Worm (Caenorhabditis elegans) whole organism, L1 larva: Measurements from ENCODE around the gene mpz-5.

ENCODE experiments used
- C16A3.4 ChIP-seq: fragments of 150-350 bp; optimal IDR thresholded peaks from 2 replicates; lab custom pipeline; 2014; ENCODE audit warnings: missing biosample characterization, missing genetic modification characterization
- C34B4.2 ChIP-seq: sonication (generic microtip); optimal IDR thresholded peaks from 2 replicates; lab custom pipeline; 2017; ENCODE audit warnings: mild to moderate bottlenecking, missing genetic modification characterization, missing compliant biosample characterization
- aha-1 ChIP-seq: fragments of 150-350 bp; optimal IDR thresholded peaks from 2 replicates; lab custom pipeline; 2014; ENCODE audit warnings: missing biosample characterization, missing genetic modification characterization
- alr-1 ChIP-seq: fragments of 200-800 bp; sonication (Bioruptor generic); optimal IDR thresholded peaks from 2 replicates; lab custom pipeline; 2018; ENCODE audit warnings: borderline replicate concordance, mild to moderate bottlenecking, missing genetic modification characterization, missing compliant biosample characterization
- aly-2 ChIP-seq: fragments of 150-350 bp; optimal IDR thresholded peaks from 2 replicates; lab custom pipeline; 2014; ENCODE audit warnings: missing biosample characterization, missing genetic modification characterization
- ama-1 ChIP-seq: fragments of 150-350 bp; optimal IDR thresholded peaks from 2 replicates; lab custom pipeline; 2014
- ceh-63 ChIP-seq: fragments of 200-800 bp; sonication (Bioruptor generic); optimal IDR thresholded peaks from 2 replicates; lab custom pipeline; 2018; ENCODE audit warnings: mild to moderate bottlenecking, missing genetic modification characterization, missing compliant biosample characterization
- ceh-82 ChIP-seq, 3 experiments: fragments of 150-350 bp in 1 of 3; sonication (generic microtip) in 2 of 3; optimal IDR thresholded peaks; 2 replicates each; lab custom pipeline; 2014 to 2017; ENCODE audit warnings: missing biosample characterization in 3 of 3, missing genetic modification characterization in 3 of 3
- ceh-88 ChIP-seq: fragments of 200-800 bp; sonication (Bioruptor generic); IDR thresholded peaks from 2 replicates; pipeline ENCODE4 v1.3.6; 2022; ENCODE audit warnings: missing genetic modification characterization, missing compliant biosample characterization
- ces-1 ChIP-seq: fragments of 150-350 bp; optimal IDR thresholded peaks from 2 replicates; lab custom pipeline; 2014; ENCODE audit warnings: missing biosample characterization, missing genetic modification reagents, missing genetic modification characterization
- efl-1 ChIP-seq, 4 experiments: fragments of 150-350 bp; optimal IDR thresholded peaks in 3 of 4; peaks in 1 of 4; 1 replicate in 1 of 4; 2 replicates in 3 of 4; lab custom pipeline; 2014; ENCODE audit warnings: missing biosample characterization in 2 of 4, missing genetic modification characterization in 2 of 4, missing genetic modification reagents in 2 of 4
- egl-27 ChIP-seq, 2 experiments: fragments of 150-350 bp in 1 of 2; sonication (generic microtip); optimal IDR thresholded peaks; 3 replicates each; lab custom pipeline; 2017 to 2018; ENCODE audit warnings: missing biosample characterization in 2 of 2, missing genetic modification characterization in 2 of 2, missing genetic modification reagents in 2 of 2
- elt-2 ChIP-seq: sonication (generic microtip); optimal IDR thresholded peaks from 2 replicates; lab custom pipeline; 2016; ENCODE audit warnings: missing genetic modification characterization, mild to moderate bottlenecking, inconsistent platforms, missing compliant biosample characterization, missing genetic modification reagents
- elt-3 ChIP-seq, 6 experiments: fragments of 150-350 bp in 1 of 6; sonication (generic microtip); optimal IDR thresholded peaks; 2 replicates each; lab custom pipeline; 2017 to 2018; ENCODE audit warnings: missing biosample characterization in 6 of 6, missing genetic modification characterization in 6 of 6, inconsistent platforms in 1 of 6
- ets-5 ChIP-seq: fragments of 200-800 bp; sonication (Bioruptor generic); IDR thresholded peaks from 2 replicates; pipeline ENCODE4 v1.3.6; 2022; ENCODE audit warnings: missing genetic modification characterization, missing compliant biosample characterization
- fkh-10 ChIP-seq: sonication (generic microtip); optimal IDR thresholded peaks from 2 replicates; lab custom pipeline; 2017; ENCODE audit warnings: missing biosample characterization, missing genetic modification reagents, missing genetic modification characterization
- fkh-4 ChIP-seq: sonication (generic microtip); optimal IDR thresholded peaks from 2 replicates; lab custom pipeline; 2016; ENCODE audit warnings: missing compliant biosample characterization, missing genetic modification characterization, borderline replicate concordance
- fkh-8 ChIP-seq: sonication (generic microtip); optimal IDR thresholded peaks from 2 replicates; lab custom pipeline; 2016; ENCODE audit warnings: mild to moderate bottlenecking, missing genetic modification characterization, missing compliant biosample characterization
- hlh-17 ChIP-seq: fragments of 200-800 bp; sonication (Bioruptor generic); optimal IDR thresholded peaks from 2 replicates; lab custom pipeline; 2018; ENCODE audit warnings: missing genetic modification characterization, mild to moderate bottlenecking, missing compliant biosample characterization, moderate library complexity, borderline replicate concordance
- hlh-4 ChIP-seq: sonication (generic microtip); optimal IDR thresholded peaks from 2 replicates; lab custom pipeline; 2016; ENCODE audit warnings: mild to moderate bottlenecking, missing genetic modification characterization, missing compliant biosample characterization
- hpl-2 ChIP-seq: fragments of 150-350 bp; optimal IDR thresholded peaks from 2 replicates; lab custom pipeline; 2014; ENCODE audit warnings: missing biosample characterization, missing genetic modification reagents, missing genetic modification characterization
- isw-1 ChIP-seq: fragments of 200-800 bp; sonication (Bioruptor generic); IDR thresholded peaks from 2 replicates; pipeline ENCODE4 v1.3.6; 2022; ENCODE audit warnings: missing genetic modification characterization, missing compliant biosample characterization
- jun-1 ChIP-seq: fragments of 150-350 bp; optimal IDR thresholded peaks from 2 replicates; lab custom pipeline; 2014; ENCODE audit warnings: missing biosample characterization, missing genetic modification reagents, missing genetic modification characterization
- lin-14 ChIP-seq: fragments of 200-800 bp; sonication (Bioruptor generic); optimal IDR thresholded peaks from 2 replicates; lab custom pipeline; 2018; ENCODE audit warnings: mild to moderate bottlenecking, missing genetic modification characterization, moderate library complexity, missing compliant biosample characterization
- lin-39 ChIP-seq: fragments of 150-350 bp; optimal IDR thresholded peaks from 2 replicates; lab custom pipeline; 2014; ENCODE audit warnings: missing biosample characterization, missing genetic modification reagents, missing genetic modification characterization
- lir-3 ChIP-seq: sonication (generic microtip); optimal IDR thresholded peaks from 2 replicates; lab custom pipeline; 2016; ENCODE audit warnings: mild to moderate bottlenecking, missing genetic modification characterization, moderate library complexity, missing compliant biosample characterization; ENCODE audit not compliant: poor library complexity
- mdl-1 ChIP-seq, 2 experiments: fragments of 150-350 bp; optimal IDR thresholded peaks; 2 replicates each; lab custom pipeline; 2014 to 2017; ENCODE audit warnings: missing biosample characterization in 2 of 2, missing genetic modification characterization in 2 of 2, inconsistent platforms in 1 of 2
- mep-1 ChIP-seq: fragments of 150-350 bp; optimal IDR thresholded peaks from 2 replicates; lab custom pipeline; 2014; ENCODE audit warnings: missing biosample characterization, missing genetic modification characterization
- nhr-11 ChIP-seq: fragments of 150-350 bp; optimal IDR thresholded peaks from 2 replicates; lab custom pipeline; 2014; ENCODE audit warnings: missing biosample characterization, missing genetic modification characterization
- nhr-20 ChIP-seq: sonication (generic microtip); optimal IDR thresholded peaks from 2 replicates; lab custom pipeline; 2016; ENCODE audit warnings: mild to moderate bottlenecking, missing genetic modification characterization, missing compliant biosample characterization
- nhr-47 ChIP-seq: sonication (generic microtip); optimal IDR thresholded peaks from 2 replicates; lab custom pipeline; 2016; ENCODE audit warnings: mild to moderate bottlenecking, missing genetic modification characterization, moderate library complexity, missing compliant biosample characterization
- nhr-71 ChIP-seq: sonication (generic microtip); optimal IDR thresholded peaks from 2 replicates; lab custom pipeline; 2016; ENCODE audit warnings: mild to moderate bottlenecking, missing genetic modification characterization, moderate library complexity, missing compliant biosample characterization
- nhr-76 ChIP-seq: sonication (generic microtip); optimal IDR thresholded peaks from 2 replicates; lab custom pipeline; 2017; ENCODE audit warnings: missing biosample characterization, missing genetic modification characterization
- nhr-84 ChIP-seq: sonication (generic microtip); optimal IDR thresholded peaks from 2 replicates; lab custom pipeline; 2017; ENCODE audit warnings: missing biosample characterization, missing genetic modification characterization
- nhr-85 ChIP-seq: sonication (generic microtip); peaks from one replicate; lab custom pipeline; 2016; ENCODE audit warnings: missing genetic modification characterization, inconsistent platforms, missing compliant biosample characterization
- nhr-90 ChIP-seq: sonication (generic microtip); optimal IDR thresholded peaks from 2 replicates; lab custom pipeline; 2016; ENCODE audit warnings: mild to moderate bottlenecking, missing genetic modification characterization, missing compliant biosample characterization; ENCODE audit not compliant: poor library complexity
- pax-3 ChIP-seq: fragments of 200-800 bp; sonication (Bioruptor generic); optimal IDR thresholded peaks from 2 replicates; lab custom pipeline; 2018; ENCODE audit warnings: mild to moderate bottlenecking, missing genetic modification characterization, moderate library complexity, missing compliant biosample characterization
- pqm-1 ChIP-seq: sonication (generic microtip); optimal IDR thresholded peaks from 3 replicates; lab custom pipeline; 2017; ENCODE audit warnings: missing biosample characterization, missing genetic modification characterization
- rnt-1 ChIP-seq: sonication (generic microtip); optimal IDR thresholded peaks from 2 replicates; lab custom pipeline; 2016; ENCODE audit warnings: mild to moderate bottlenecking, missing genetic modification characterization, moderate library complexity, missing compliant biosample characterization
- skn-1 ChIP-seq: fragments of 150-350 bp; optimal IDR thresholded peaks from 2 replicates; lab custom pipeline; 2014; ENCODE audit warnings: missing biosample characterization, missing genetic modification characterization
- snu-23 ChIP-seq: sonication (generic microtip); optimal IDR thresholded peaks from 2 replicates; lab custom pipeline; 2016; ENCODE audit warnings: missing genetic modification characterization, missing compliant biosample characterization
- sox-4 ChIP-seq: sonication (generic microtip); optimal IDR thresholded peaks from 2 replicates; lab custom pipeline; 2016; ENCODE audit warnings: missing genetic modification characterization, missing compliant biosample characterization
- sptf-1 ChIP-seq: fragments of 150-350 bp; optimal IDR thresholded peaks from 2 replicates; lab custom pipeline; 2014; ENCODE audit warnings: missing biosample characterization, missing genetic modification characterization
- swsn-7 ChIP-seq: sonication (generic microtip); optimal IDR thresholded peaks from 2 replicates; lab custom pipeline; 2016; ENCODE audit warnings: missing genetic modification characterization, missing compliant biosample characterization
- tbx-2 ChIP-seq: sonication (generic microtip); optimal IDR thresholded peaks from 2 replicates; lab custom pipeline; 2016; ENCODE audit warnings: missing genetic modification characterization, missing compliant biosample characterization
- tlp-1 ChIP-seq: fragments of 150-350 bp; optimal IDR thresholded peaks from 2 replicates; lab custom pipeline; 2014; ENCODE audit warnings: missing biosample characterization, missing genetic modification characterization
- unc-30 ChIP-seq: sonication (generic microtip); optimal IDR thresholded peaks from 2 replicates; lab custom pipeline; 2017; ENCODE audit warnings: missing biosample characterization, missing genetic modification characterization
- unc-62 ChIP-seq: fragments of 150-350 bp; optimal IDR thresholded peaks from 2 replicates; lab custom pipeline; 2014; ENCODE audit warnings: missing biosample characterization, missing genetic modification reagents, missing genetic modification characterization
- unc-86 ChIP-seq: sonication (generic microtip); optimal IDR thresholded peaks from 2 replicates; lab custom pipeline; 2016; ENCODE audit warnings: missing genetic modification characterization, missing compliant biosample characterization
- xbp-1 ChIP-seq: sonication (generic microtip); optimal IDR thresholded peaks from 2 replicates; lab custom pipeline; 2016; ENCODE audit warnings: missing genetic modification characterization, missing compliant biosample characterization
- zag-1 ChIP-seq: fragments of 150-350 bp; optimal IDR thresholded peaks from 2 replicates; lab custom pipeline; 2014; ENCODE audit warnings: missing biosample characterization, missing genetic modification characterization
- ztf-11 ChIP-seq, 2 experiments: sonication (generic microtip); optimal IDR thresholded peaks; 2 replicates each; lab custom pipeline; 2016 to 2017; ENCODE audit warnings: missing genetic modification characterization in 2 of 2, missing biosample characterization in 1 of 2, missing compliant biosample characterization in 1 of 2
- ztf-4 ChIP-seq: fragments of 150-350 bp; optimal IDR thresholded peaks from 2 replicates; lab custom pipeline; 2014; ENCODE audit warnings: missing biosample characterization, missing genetic modification characterization

The mpz-5 gene

ce11 chrIV:10373772-10374288 lies at the start of gene mpz-5:
mpz-5 (minus strand) TSS chrIV:10373822.
- TF ChIP-seq alr-1 (no peak), aha-1 (tag; lab: Kevin White, UChicago) (no peak), ztf-4 (tag; lab: Kevin White, UChicago) (no peak), ceh-82 (tag; optimal IDR thresholded peaks at IDR 0.05; lab: Kevin White, UChicago) (peak; percentile 67 to 82 (median 76)), lin-14 (peak; percentile 79), aly-2 (tag; lab: Kevin White, UChicago) (no peak), pax-3 (tag; lab: Kevin White, UChicago) (no peak), ceh-88 (GFP tag; lab: Robert Waterston, UW) (peak; percentile 51), C34B4.2 (tag; lab: Kevin White, UChicago) (no peak), ceh-63 (GFP tag; lab: Kevin White, UChicago) (no peak), nhr-71 (tag; lab: Kevin White, UChicago) (peak; percentile 88), tlp-1 (tag; lab: Kevin White, UChicago) (no peak), tbx-2 (tag; lab: Kevin White, UChicago) (peak; percentile 83), hlh-17 (no peak), skn-1 (tag; lab: Kevin White, UChicago) (peak; percentile 45), nhr-85 (tag; lab: Kevin White, UChicago) (peak; percentile 77), ama-1 (lab: Kevin White, UChicago) (no peak), jun-1 (tag; lab: Kevin White, UChicago) (no peak), fkh-4 (no peak), fkh-8 (peak; percentile 30), ces-1 (GFP tag; lab: Kevin White, UChicago) (no peak), ztf-11 (tag; optimal IDR thresholded peaks at IDR 0.05; lab: Kevin White, UChicago) (no peak), elt-2 (peak; percentile 47), pqm-1 (no peak), elt-3 (tag; optimal IDR thresholded peaks at IDR 0.05; lab: Kevin White, UChicago) (peak in 2 of 6 experiments; percentile 14 to 48), unc-30 (tag; lab: Kevin White, UChicago) (no peak), mdl-1 (tag; optimal IDR thresholded peaks at IDR 0.05; lab: Kevin White, UChicago) (peak in 1 of 2 experiments; percentile 51), mep-1 (tag; lab: Kevin White, UChicago) (peak; percentile 96), rnt-1 (tag; lab: Kevin White, UChicago) (peak; percentile 87), hlh-4 (no peak), lir-3 (tag; lab: Kevin White, UChicago) (peak; percentile 23), nhr-47 (tag; lab: Kevin White, UChicago) (peak; percentile 86), lin-39 (tag; lab: Kevin White, UChicago) (peak; percentile 46), xbp-1 (tag; lab: Kevin White, UChicago) (peak; percentile 85), fkh-10 (GFP tag; lab: Kevin White, UChicago) (no peak), sptf-1 (tag; lab: Kevin White, UChicago) (no peak), snu-23 (peak; percentile 85), ets-5 (GFP tag; lab: Robert Waterston, UW) (no peak), nhr-20 (tag; lab: Kevin White, UChicago) (peak; percentile 79), zag-1 (tag; lab: Kevin White, UChicago) (no peak), nhr-76 (tag; lab: Kevin White, UChicago) (no peak), hpl-2 (GFP tag; lab: Kevin White, UChicago) (peak; percentile 40), nhr-11 (tag; lab: Kevin White, UChicago) (no peak), nhr-84 (no peak), sox-4 (tag; lab: Kevin White, UChicago) (peak; percentile 37), efl-1 (optimal IDR thresholded peaks at IDR 0.05; lab: Kevin White, UChicago) (peak; percentile 71 to 77), efl-1 (GFP tag; optimal IDR thresholded peaks at IDR 0.05 in 1 of 2; lab: Kevin White, UChicago) (peak; percentile 72 to 97), C16A3.4 (tag; lab: Kevin White, UChicago) (peak; percentile 39), nhr-90 (peak; percentile 75), swsn-7 (tag; lab: Kevin White, UChicago) (peak; percentile 83), unc-86 (tag; lab: Kevin White, UChicago) (peak; percentile 61), unc-62 (GFP tag; lab: Kevin White, UChicago) (no peak), isw-1 (GFP tag; lab: Robert Waterston, UW) (peak; percentile 51), egl-27 (tag; optimal IDR thresholded peaks at IDR 0.05; lab: Kevin White, UChicago) (no peak)
